Worm (Caenorhabditis elegans): Measurements from ENCODE around the gene srw-32.

- no peak for TF ChIP-seq ahr-1 (tag; optimal IDR thresholded peaks at IDR 0.05)
- TF ChIP-seq ceh-45 (GFP tag; IDR thresholded peaks at IDR 0.05) = no peak
- no peak for TF ChIP-seq pag-3 (tag; optimal IDR thresholded peaks at IDR 0.05; ENCODE audit: borderline replicate concordance)
- TF ChIP-seq zip-5 (tag; optimal IDR thresholded peaks at IDR 0.05) = no peak
- TF ChIP-seq ama-1 (optimal IDR thresholded peaks at IDR 0.05) = no peak
- no peak for TF ChIP-seq ceh-14 (tag; optimal IDR thresholded peaks at IDR 0.05)
- TF ChIP-seq ceh-19 (GFP tag; optimal IDR thresholded peaks at IDR 0.05) = no peak
- TF ChIP-seq ets-4 (tag; optimal IDR thresholded peaks at IDR 0.05) = no peak
- TF ChIP-seq nhr-11 (tag; optimal IDR thresholded peaks at IDR 0.05) = no peak
- no peak for TF ChIP-seq elt-2 (tag; optimal IDR thresholded peaks at IDR 0.05)
- no peak for TF ChIP-seq unc-86 (tag; optimal IDR thresholded peaks at IDR 0.05)
These were observed 22.6 kb upstream of the srw-32 start, which contains the start of gene scl-24 for ce11 chrV:17486034-17486433.

Measured in whole organism, late embryonic.